Worm (Caenorhabditis elegans): ENCODE measurements around the gene coq-2.

- no peak for TF ChIP-seq elt-4 (tag; optimal IDR thresholded peaks at IDR 0.05)
- no peak for TF ChIP-seq ceh-22 (tag; optimal IDR thresholded peaks at IDR 0.05)
Measured at ce11 chrIII:6978875-6979274, 43.1 kb downstream of the coq-2 start.

All from whole organism, late embryonic.